Fruit fly (Drosophila melanogaster): ENCODE measurements around the gene scaf6.

scaf6 gene

DNA sequence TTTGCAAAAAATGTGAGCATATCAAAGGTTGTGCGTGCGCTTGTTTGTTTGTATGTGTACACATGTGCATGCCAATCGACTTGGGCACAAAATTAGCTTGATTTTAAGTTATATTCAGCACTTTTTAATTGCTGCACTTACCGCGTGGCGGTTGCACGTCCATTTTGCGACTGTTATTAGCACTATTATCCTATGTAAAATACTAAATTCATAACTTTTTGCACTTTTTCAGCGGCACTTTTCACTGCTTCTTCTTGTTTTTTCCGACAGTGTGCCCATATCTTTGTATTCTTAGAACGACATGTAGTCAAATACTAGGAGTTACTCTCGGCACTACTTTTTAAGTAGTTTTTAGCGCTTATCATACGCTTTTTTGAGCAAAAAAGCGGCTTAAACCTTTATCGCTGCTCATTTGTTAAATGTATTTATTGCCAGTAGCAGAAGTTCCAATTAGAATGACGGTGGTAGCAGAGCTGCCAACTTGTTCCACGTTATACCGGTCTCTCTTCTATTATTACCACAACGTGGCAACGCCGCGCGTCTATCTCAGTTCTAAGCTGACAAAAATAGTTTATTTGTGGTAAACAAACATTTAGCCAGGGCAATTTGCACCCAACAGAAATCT, at the start of gene scaf6, which contains the start of gene Papst2:
scaf6 (minus strand) TSS at position 278 of the 625 bp plus-strand sequence.
Papst2 (plus strand) TSS at position 501 of the 625 bp plus-strand sequence.
- TF ChIP-seq CTCF (optimal IDR thresholded peaks at IDR 0.05) (peak; percentile 1 to 14), CG8478 (optimal IDR thresholded peaks at IDR 0.05) (no peak)

DNA sequence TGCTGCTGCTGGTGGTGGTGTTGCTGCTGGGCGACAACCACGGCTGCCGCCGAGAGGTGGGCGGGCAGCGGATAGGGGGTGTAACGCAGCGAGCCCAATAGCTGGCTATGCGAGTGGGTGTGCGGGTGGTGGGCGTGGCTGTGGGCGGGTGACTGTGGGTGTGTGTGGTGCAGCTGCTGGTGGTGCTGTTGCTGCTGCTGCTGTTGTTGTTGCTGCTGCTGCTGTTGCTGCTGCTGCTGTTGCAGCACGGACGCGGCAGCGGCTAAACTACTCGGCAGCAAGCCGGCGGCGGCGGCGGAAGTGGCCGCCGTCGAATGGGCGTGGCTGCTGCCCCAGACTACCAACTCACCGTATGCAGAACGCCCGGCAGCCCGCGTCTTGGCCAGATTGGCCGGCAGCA, 34.9 kb upstream of the scaf6 start:
- TF ChIP-seq CTCF (optimal IDR thresholded peaks at IDR 0.05): no peak
- no peak for TF ChIP-seq CG8478 (optimal IDR thresholded peaks at IDR 0.05)

DNA sequence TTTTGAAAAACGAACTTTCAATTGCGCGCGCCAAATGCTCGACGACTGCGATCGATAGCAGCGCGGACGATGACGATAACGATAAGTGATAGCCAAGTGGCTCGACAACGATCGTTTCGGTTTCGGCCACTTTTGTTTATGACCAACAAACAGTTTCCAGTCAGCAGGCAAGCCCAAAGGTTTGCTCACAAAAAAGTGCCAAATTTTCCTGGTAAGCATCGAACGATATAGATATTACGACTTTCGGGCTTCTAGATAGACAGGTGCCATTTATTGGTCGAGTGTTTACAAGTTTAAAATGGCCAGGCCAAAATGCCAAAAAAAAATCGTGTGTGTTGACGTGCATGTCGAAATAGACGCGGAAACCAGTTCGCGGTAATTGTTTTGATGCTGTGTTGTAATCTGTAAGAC, 13.1 kb upstream of the scaf6 start, which contains the start of gene CG7724:
CG7724 (plus strand) TSS at position 147 of the 411 bp plus-strand sequence.
- TF ChIP-seq CTCF (optimal IDR thresholded peaks at IDR 0.05) (no peak), CG8478 (optimal IDR thresholded peaks at IDR 0.05) (no peak)

DNA sequence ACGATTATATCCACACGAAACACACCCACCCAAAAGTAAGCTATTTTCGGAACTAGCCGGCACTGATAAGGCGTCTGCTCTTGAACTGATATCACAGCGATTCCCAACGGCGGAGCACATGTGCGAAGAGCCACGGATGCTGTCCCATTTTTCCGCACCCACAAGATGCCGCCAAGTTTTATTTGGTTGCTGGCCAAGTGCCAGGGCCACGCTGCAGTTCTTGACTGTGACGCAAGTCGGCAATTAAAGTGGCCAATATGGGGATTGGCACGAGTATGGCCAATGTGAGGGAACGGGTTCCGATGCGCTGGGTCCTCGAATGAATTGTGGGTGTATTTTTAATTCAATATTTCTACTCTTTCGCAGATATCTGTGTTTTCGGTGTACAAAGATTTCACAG, 11.6 kb upstream of the scaf6 start:
- no peak for TF ChIP-seq CTCF (optimal IDR thresholded peaks at IDR 0.05)
- TF ChIP-seq CG8478 (optimal IDR thresholded peaks at IDR 0.05): no peak

DNA sequence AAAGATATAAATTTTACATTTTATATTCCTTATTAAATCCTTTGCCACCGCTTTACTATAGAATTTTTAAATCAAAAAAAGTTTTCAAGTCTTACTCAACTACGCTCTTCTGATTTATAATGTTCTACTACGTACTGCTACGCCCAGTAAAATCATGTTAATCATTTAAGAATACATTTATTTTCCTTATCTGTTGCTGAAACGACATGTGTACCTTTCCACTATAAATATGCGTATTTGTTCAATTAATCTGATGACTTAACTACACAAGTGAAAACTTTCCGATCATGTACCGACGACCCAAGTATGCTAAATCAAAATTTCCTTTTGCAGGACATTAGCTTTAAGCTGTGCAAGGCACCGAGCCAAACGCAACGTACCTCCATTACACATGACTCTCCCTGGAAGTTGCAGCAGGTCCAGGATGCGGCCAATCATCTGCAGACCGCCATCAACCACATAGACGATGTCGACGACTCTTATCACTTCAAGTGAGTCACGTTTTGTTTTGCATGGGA, 10.1 kb upstream of the scaf6 start:
- no peak for TF ChIP-seq CG8478 (optimal IDR thresholded peaks at IDR 0.05)
- TF ChIP-seq CTCF (optimal IDR thresholded peaks at IDR 0.05): no peak

DNA sequence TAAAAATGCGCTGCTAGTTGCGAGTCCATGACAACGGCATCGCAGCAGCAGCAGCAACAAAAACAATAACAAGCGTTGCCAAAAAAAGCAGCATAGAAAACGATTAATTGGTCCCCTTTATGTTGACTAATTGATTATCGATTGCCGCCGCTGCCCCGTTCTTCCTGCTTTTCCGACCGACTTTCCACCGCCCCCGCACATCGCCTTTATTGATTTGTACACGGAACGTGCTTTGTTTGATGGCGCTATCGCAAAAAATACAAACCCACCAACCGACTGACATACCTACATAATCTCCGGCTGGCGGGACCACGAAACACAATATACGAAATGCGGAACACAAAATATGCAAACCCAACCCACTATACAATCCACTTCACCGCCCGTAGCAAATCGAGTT, 9.1 kb upstream of the scaf6 start:
- TF ChIP-seq CG8478 (optimal IDR thresholded peaks at IDR 0.05) (no peak), CTCF (optimal IDR thresholded peaks at IDR 0.05) (no peak)

DNA sequence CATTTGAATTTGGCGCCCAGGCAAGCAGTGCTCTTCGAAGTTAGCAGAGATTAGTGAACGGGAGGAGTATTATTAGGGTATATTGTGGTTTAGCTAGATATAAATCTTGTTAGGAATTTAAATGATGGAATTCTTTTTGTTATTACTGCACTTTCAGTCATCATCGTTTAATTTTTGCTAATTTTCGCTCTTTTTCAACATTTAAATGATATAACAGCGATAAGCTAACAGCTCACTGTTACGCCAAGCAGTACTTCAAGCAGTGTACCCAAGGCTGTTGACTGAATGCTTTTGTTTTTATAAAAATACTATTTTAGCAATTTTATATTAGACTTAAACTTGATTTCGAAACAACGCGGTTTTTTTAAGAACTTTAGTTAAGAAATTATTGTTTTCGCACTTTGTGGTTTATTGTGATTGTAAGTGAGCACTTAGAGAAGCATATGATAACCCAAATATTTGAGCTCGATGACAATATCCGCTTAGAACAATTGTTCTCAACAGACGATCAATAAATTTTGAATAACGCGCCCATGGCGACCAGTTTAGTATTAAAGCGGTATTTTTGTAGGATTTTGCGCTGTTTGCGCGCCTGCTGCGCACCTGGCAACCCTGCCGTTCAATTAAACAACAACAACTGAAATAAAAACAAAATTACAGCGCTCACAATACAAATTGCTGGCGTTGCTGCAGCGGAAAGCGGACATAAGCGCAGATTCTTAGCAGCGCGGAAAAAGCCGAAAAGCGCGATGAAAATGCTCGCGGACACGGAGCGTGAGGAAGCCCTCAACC, 8.5 kb upstream of the scaf6 start:
- TF ChIP-seq CG8478 (optimal IDR thresholded peaks at IDR 0.05) (no peak), CTCF (optimal IDR thresholded peaks at IDR 0.05) (no peak)

DNA sequence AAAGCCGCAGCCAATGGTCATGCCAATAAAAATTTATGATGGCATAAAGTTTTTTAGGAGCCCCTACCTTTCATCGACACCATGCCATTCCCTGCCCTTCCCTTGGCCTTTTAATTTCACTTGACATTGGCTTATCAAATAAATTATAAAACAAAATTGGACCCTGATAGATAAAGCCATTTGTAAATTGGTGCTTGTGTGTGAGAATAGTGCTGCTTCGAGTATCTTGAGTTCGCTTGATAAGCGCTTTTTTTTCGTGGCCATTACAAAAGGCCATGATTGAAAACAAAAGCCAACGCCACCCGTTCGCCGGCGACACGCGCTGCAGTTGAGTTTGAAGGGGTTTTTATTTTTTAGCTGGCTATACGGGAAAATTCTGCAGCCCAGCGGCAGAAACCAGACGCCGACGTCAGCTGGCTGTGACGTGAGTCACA, 7.6 kb upstream of the scaf6 start:
- no peak for TF ChIP-seq CG8478 (optimal IDR thresholded peaks at IDR 0.05)
- no peak for TF ChIP-seq CTCF (optimal IDR thresholded peaks at IDR 0.05)

DNA sequence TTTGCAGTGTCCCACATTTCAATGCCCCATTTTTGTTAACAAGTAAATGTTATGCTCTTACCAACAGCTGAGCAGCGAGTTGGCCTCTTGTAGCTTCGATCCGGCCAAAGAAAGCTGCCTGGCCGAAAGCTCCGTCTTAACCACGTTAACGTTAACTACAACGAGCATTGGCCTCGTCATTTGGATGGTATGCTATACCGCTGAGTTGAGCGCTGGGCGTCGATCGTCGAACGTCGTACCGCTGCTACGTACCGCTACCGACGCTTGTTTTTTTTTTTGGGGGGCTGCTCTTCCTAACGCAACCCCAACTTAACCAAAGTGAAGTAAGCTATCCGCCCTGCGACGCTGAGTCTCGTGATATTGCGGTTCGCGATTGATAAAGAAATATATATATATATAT, 6.9 kb upstream of the scaf6 start, which contains the start of gene rogdi:
rogdi (plus strand) TSS at position 199 of the 400 bp plus-strand sequence.
- TF ChIP-seq CTCF (optimal IDR thresholded peaks at IDR 0.05) (no peak), CG8478 (optimal IDR thresholded peaks at IDR 0.05) (no peak)

DNA sequence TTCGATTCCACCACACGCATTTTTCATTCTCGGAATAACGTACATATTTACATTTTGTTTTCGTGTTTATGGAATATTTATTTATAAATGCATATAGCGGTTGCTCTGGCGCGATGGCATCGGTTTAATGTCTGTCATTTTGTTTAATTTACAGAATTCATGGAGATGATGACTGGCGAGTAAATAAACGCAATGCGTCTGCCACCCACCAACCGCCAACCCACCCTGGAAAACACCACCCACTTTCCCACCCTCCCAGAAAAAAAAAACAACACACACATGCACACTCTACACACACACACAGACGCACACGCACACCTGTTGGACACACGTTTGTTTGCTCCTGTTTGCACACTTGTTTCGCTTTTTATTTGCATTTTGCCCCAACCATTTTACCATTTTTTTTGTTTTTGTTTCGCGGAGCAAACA, 5.5 kb upstream of the scaf6 start:
- TF ChIP-seq CG8478 (optimal IDR thresholded peaks at IDR 0.05): no peak
- no peak for TF ChIP-seq CTCF (optimal IDR thresholded peaks at IDR 0.05)

DNA sequence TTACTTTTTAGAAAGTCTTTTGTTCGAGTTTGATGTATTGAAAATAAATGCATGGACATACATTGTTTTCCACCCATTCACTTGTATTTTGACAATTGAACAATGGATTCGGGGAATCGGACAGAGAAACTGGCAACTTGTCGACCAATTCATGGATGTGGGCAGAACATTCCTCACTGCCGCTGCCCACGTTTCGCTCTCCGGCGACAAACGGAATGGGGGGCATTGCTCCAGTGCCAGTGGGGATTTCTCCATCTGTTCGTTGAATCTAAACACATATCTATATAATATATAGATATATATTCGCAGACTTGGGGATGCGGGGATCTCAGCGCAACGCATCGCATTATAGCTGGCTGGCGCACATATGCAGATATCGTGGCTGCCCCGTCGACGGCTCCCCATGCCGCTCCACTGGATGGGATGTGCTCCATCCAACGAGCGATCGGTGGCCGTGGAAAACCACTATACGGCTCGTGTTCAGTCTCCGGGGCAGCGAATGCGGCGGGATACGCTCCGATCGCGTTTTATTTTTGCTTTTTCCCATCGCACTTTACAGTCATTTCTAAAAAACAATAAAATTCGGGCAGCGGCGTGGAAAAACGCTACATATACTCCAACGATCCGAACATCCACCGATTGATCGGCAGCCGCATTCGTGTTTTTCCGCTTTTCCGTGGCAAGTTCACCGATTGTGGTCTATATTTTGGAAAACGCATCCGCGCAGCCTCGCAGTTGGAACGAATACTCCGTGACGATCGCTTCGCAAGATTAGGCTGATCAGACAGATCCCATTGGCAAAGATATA, 3.3 kb upstream of the scaf6 start, which contains the start of gene TpnC73F:
TpnC73F (plus strand) TSS at position 633 of the 808 bp plus-strand sequence.
- no peak for TF ChIP-seq CTCF (optimal IDR thresholded peaks at IDR 0.05)
- no peak for TF ChIP-seq CG8478 (optimal IDR thresholded peaks at IDR 0.05)

DNA sequence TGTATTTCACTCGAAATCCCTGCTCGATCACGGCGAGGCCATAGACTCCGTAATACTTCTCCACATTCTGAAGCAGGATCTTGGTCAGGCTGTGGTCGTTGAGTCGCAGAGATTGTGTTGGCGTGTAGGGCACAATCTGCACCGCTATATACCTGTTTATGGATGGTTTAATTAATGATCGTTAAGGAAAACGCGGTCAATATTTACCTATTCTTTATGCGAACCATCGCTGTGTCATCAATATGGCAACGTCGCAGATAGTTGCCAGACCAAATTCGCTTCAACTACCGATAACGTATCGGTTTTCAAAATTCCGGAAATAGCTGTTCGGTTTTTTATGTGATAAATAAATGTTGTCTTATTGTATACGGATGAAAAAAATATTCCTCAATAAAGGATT, 2.4 kb upstream of the scaf6 start, which contains the start of gene Pop5:
Pop5 (minus strand) TSS at position 240 of the 400 bp plus-strand sequence.
- TF ChIP-seq CG8478 (optimal IDR thresholded peaks at IDR 0.05) (no peak), CTCF (optimal IDR thresholded peaks at IDR 0.05) (no peak)

DNA sequence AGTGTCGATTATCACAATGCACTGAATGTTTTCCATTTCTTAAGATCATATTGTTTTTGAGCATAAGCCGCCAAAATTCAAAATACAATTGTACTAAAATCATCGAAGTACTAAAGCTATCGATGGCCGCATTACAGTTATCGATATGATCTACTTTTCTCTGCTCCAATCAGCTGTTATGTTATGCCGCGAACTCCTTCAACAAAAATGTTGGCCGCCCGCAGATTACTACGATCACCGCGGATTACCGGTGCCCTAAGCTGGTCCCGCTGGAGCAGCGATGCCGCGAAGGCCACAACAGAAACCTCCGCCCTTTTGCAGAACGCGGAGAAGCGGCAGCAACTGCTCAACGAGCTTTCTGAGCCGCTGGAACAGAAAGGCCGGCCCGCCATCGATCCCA, 6.9 kb downstream of the scaf6 start, which contains the start of gene beg:
beg (plus strand) TSS at position 177 of the 400 bp plus-strand sequence.
- no peak for TF ChIP-seq CG8478 (optimal IDR thresholded peaks at IDR 0.05)

DNA sequence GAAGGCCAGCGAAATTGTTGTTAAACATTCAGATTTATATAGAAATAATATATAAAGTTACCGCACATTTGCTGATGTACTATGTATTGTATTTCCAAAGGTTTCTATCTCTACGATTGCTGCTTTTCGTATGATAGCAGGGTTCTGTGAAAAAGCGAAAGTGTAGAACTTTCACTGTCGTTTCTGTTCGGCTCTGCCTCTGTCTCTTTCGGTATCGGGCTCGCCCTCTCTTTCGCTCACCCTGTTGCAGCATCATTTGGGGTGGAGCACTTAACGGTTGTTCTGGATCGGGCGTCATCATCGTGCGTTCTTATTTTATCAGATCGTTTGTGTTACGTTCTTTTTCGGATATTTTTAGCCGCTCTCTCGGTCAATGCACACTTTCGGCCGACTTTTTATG, 9.1 kb downstream of the scaf6 start:
- TF ChIP-seq CG8478 (optimal IDR thresholded peaks at IDR 0.05) (no peak), CTCF (optimal IDR thresholded peaks at IDR 0.05) (no peak)

DNA sequence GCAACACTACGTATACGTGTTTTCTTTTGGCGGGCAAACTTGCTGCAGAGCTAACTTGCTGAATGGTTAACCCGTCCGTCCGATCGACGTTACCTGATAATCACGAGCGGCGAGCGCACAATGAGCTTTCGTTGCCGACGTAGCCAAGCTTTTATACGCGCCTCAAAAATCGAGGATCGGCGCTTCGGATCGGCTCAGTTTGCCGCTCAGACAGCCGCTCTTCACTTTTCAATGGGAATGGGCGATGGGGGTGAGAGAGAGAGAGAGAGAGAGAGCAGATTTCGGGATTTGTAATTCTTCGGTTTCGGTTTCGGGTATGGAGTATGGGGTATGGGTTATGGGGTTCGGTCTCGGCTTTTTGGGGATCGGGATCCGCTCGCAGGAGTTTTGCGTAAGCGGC, 10.4 kb downstream of the scaf6 start, which contains the start of gene Ilp8:
Ilp8 (minus strand) TSS at position 110 of the 400 bp plus-strand sequence.
- TF ChIP-seq CG8478 (optimal IDR thresholded peaks at IDR 0.05): no peak
- no peak for TF ChIP-seq CTCF (optimal IDR thresholded peaks at IDR 0.05)

All from S2 (cell line).